Fruit fly (Drosophila melanogaster) whole organism, embryonic: Measurements from ENCODE around the gene Rbp.

ENCODE experiments used
- CG10147 ChIP-seq: fragments of 200-800 bp; sonication (Bioruptor generic); optimal IDR thresholded peaks from 2 replicates; lab custom pipeline; 2019; ENCODE audit warnings: missing biosample characterization, mild to moderate bottlenecking, missing genetic modification characterization, moderate library complexity
- CG10321 ChIP-seq: fragments of 200-800 bp; sonication (Bioruptor generic); IDR thresholded peaks from 2 replicates; pipeline ENCODE4 v1.3.6; 2022; ENCODE audit warnings: missing biosample characterization, missing genetic modification characterization
- CG10565 ChIP-seq: fragments of 200-800 bp; sonication (Bioruptor generic); optimal IDR thresholded peaks from 3 replicates; lab custom pipeline; 2016; ENCODE audit warnings: missing biosample characterization, mild to moderate bottlenecking, missing genetic modification characterization
- CG13775 ChIP-seq: fragments of 200-800 bp; sonication (Bioruptor generic); optimal IDR thresholded peaks from 3 replicates; lab custom pipeline; 2017; ENCODE audit warnings: missing biosample characterization, mild to moderate bottlenecking, missing genetic modification characterization
- CG16779 ChIP-seq: fragments of 200-800 bp; sonication (Bioruptor generic); IDR thresholded peaks from 2 replicates; pipeline ENCODE4 v1.3.6; 2022; ENCODE audit warnings: missing biosample characterization, missing genetic modification characterization
- CG17359 ChIP-seq: fragments of 200-800 bp; sonication (Bioruptor generic); optimal IDR thresholded peaks from 3 replicates; lab custom pipeline; 2018; ENCODE audit warnings: missing biosample characterization, mild to moderate bottlenecking, missing genetic modification characterization, moderate library complexity
- CG17829 ChIP-seq: fragments of 200-800 bp; optimal IDR thresholded peaks from 2 replicates; lab custom pipeline; 2019; ENCODE audit warnings: missing biosample characterization, mild to moderate bottlenecking, missing genetic modification characterization, moderate library complexity
- CG31388 ChIP-seq: fragments of 200-800 bp; sonication (Bioruptor generic); optimal IDR thresholded peaks from 2 replicates; lab custom pipeline; 2016; ENCODE audit warnings: missing biosample characterization, missing genetic modification characterization
- CG32767 ChIP-seq: fragments of 200-800 bp; sonication (Bioruptor generic); IDR thresholded peaks from 2 replicates; pipeline ENCODE4 v1.3.6; 2022; ENCODE audit warnings: missing biosample characterization, missing genetic modification characterization
- CG34376 ChIP-seq: fragments of 200-800 bp; sonication (Bioruptor generic); optimal IDR thresholded peaks from 2 replicates; lab custom pipeline; 2018; ENCODE audit warnings: missing biosample characterization, mild to moderate bottlenecking, missing genetic modification characterization
- CG4328 ChIP-seq: fragments of 200-800 bp; sonication (Bioruptor generic); optimal IDR thresholded peaks from 3 replicates; lab custom pipeline; 2017; ENCODE audit warnings: missing biosample characterization, missing genetic modification reagents, missing genetic modification characterization
- CG4424 ChIP-seq: fragments of 200-800 bp; sonication (Bioruptor generic); optimal IDR thresholded peaks from 3 replicates; lab custom pipeline; 2016; ENCODE audit warnings: missing biosample characterization, missing genetic modification characterization
- CG4820 ChIP-seq: fragments of 200-800 bp; sonication (Bioruptor generic); optimal IDR thresholded peaks from 3 replicates; lab custom pipeline; 2016; ENCODE audit warnings: missing biosample characterization, missing genetic modification characterization
- CG5953 ChIP-seq: fragments of 200-800 bp; sonication (Bioruptor generic); IDR thresholded peaks from 2 replicates; pipeline ENCODE4 v1.3.6; 2022; ENCODE audit warnings: missing biosample characterization, missing genetic modification characterization
- CG6854 ChIP-seq: fragments of 200-800 bp; sonication (Bioruptor generic); optimal IDR thresholded peaks from 3 replicates; lab custom pipeline; 2017; ENCODE audit warnings: missing biosample characterization, mild to moderate bottlenecking, missing genetic modification characterization
- Dip3 ChIP-seq: fragments of 200-800 bp; sonication (Bioruptor generic); optimal IDR thresholded peaks from 3 replicates; lab custom pipeline; 2016; ENCODE audit warnings: missing biosample characterization, missing genetic modification characterization
- Doc3 ChIP-seq: fragments of 200-800 bp; sonication (Bioruptor generic); IDR thresholded peaks from 3 replicates; pipeline ENCODE4 v1.3.6; 2022; ENCODE audit warnings: missing biosample characterization, missing genetic modification characterization; ENCODE audit not compliant: partially characterized antibody
- E2f2 ChIP-seq: fragments of 200-800 bp; sonication (Bioruptor generic); IDR thresholded peaks from 2 replicates; pipeline ENCODE4 v1.3.6; 2022; ENCODE audit warnings: missing biosample characterization, missing genetic modification characterization
- Eip74EF ChIP-seq, 2 experiments: fragments of 200-800 bp in 1 of 2; fragments of >200 bp in 1 of 2; sonication (Bioruptor generic) in 1 of 2; optimal IDR thresholded peaks; 2 replicates each; lab custom pipeline; 2017 to 2019; ENCODE audit warnings: missing biosample characterization in 2 of 2, missing genetic modification characterization in 2 of 2, mild to moderate bottlenecking in 1 of 2, moderate library complexity in 1 of 2
- Gsc ChIP-seq: fragments of 200-800 bp; sonication (Bioruptor generic); IDR thresholded peaks from 2 replicates; pipeline ENCODE4 v1.3.6; 2022; ENCODE audit warnings: missing biosample characterization, missing genetic modification characterization
- HLH4C ChIP-seq: fragments of 200-800 bp; sonication (Bioruptor generic); IDR thresholded peaks from 3 replicates; pipeline ENCODE4 v1.3.6; 2022; ENCODE audit warnings: missing biosample characterization, missing genetic modification characterization; ENCODE audit not compliant: partially characterized antibody
- HLH54F ChIP-seq: fragments of 200-800 bp; sonication (Bioruptor generic); optimal IDR thresholded peaks from 3 replicates; lab custom pipeline; 2016; ENCODE audit warnings: missing biosample characterization, missing genetic modification characterization
- Hand ChIP-seq: fragments of 200-800 bp; sonication (Bioruptor generic); optimal IDR thresholded peaks from 2 replicates; lab custom pipeline; 2017; ENCODE audit warnings: mild to moderate bottlenecking, missing biosample characterization, missing genetic modification reagents, missing genetic modification characterization
- Hey ChIP-seq: fragments of 200-800 bp; sonication (Bioruptor generic); optimal IDR thresholded peaks from 3 replicates; lab custom pipeline; 2018; ENCODE audit warnings: missing biosample characterization, mild to moderate bottlenecking, missing genetic modification characterization
- Hmr ChIP-seq: fragments of 200-800 bp; sonication (Bioruptor generic); optimal IDR thresholded peaks from 3 replicates; lab custom pipeline; 2017; ENCODE audit warnings: mild to moderate bottlenecking, missing biosample characterization, missing genetic modification reagents, missing genetic modification characterization
- Jarid2 ChIP-seq: fragments of 200-800 bp; sonication (Bioruptor generic); optimal IDR thresholded peaks from 3 replicates; lab custom pipeline; 2017; ENCODE audit warnings: mild to moderate bottlenecking, missing biosample characterization, missing genetic modification reagents, missing genetic modification characterization
- Lpt ChIP-seq: fragments of >200 bp; optimal IDR thresholded peaks from 2 replicates; lab custom pipeline; 2018; ENCODE audit warnings: missing biosample characterization, missing genetic modification characterization
- MBD-R2 ChIP-seq: fragments of 200-800 bp; sonication (Bioruptor generic); IDR thresholded peaks from 2 replicates; pipeline ENCODE4 v1.3.6; 2022; ENCODE audit warnings: missing biosample characterization, missing genetic modification characterization
- Meics ChIP-seq: fragments of 200-800 bp; sonication (Bioruptor generic); optimal IDR thresholded peaks from 2 replicates; lab custom pipeline; 2017; ENCODE audit warnings: missing biosample characterization, mild to moderate bottlenecking, missing genetic modification characterization
- Mes4 ChIP-seq: fragments of 200-800 bp; sonication (Bioruptor generic); optimal IDR thresholded peaks from 2 replicates; lab custom pipeline; 2016; ENCODE audit warnings: missing biosample characterization, missing genetic modification characterization
- NfI ChIP-seq: fragments of 200-800 bp; sonication (Bioruptor generic); optimal IDR thresholded peaks from 3 replicates; lab custom pipeline; 2018; ENCODE audit warnings: missing biosample characterization, mild to moderate bottlenecking, missing genetic modification characterization, moderate library complexity
- Pdp1 ChIP-seq, 2 experiments: fragments of 200-800 bp; sonication (Bioruptor generic); optimal IDR thresholded peaks; 3 replicates each; lab custom pipeline; 2016; ENCODE audit warnings: missing biosample characterization in 2 of 2, missing genetic modification characterization in 2 of 2, mild to moderate bottlenecking in 1 of 2, moderate library complexity in 1 of 2
- Ptx1 ChIP-seq: fragments of 200-800 bp; sonication (Bioruptor generic); IDR thresholded peaks from 2 replicates; pipeline ENCODE4 v1.3.6; 2022; ENCODE audit warnings: missing biosample characterization, missing genetic modification characterization
- Sry-δ ChIP-seq: fragments of 200-800 bp; sonication (Bioruptor generic); optimal IDR thresholded peaks from 2 replicates; lab custom pipeline; 2016; ENCODE audit warnings: missing biosample characterization, missing genetic modification characterization
- Ssrp ChIP-seq: fragments of 200-800 bp; sonication (Bioruptor generic); optimal IDR thresholded peaks from 2 replicates; lab custom pipeline; 2018; ENCODE audit warnings: missing biosample characterization, mild to moderate bottlenecking, missing genetic modification characterization, moderate library complexity
- YL-1 ChIP-seq: fragments of 200-800 bp; sonication (Bioruptor generic); optimal IDR thresholded peaks from 3 replicates; lab custom pipeline; 2017; ENCODE audit warnings: missing biosample characterization, mild to moderate bottlenecking, missing genetic modification characterization
- bcd ChIP-seq: fragments of 200-800 bp; sonication (Bioruptor generic); optimal IDR thresholded peaks from 2 replicates; lab custom pipeline; 2017; ENCODE audit warnings: missing biosample characterization, mild to moderate bottlenecking, missing genetic modification characterization
- caup ChIP-seq: fragments of 200-800 bp; sonication (Bioruptor generic); optimal IDR thresholded peaks from 3 replicates; lab custom pipeline; 2017; ENCODE audit warnings: missing biosample characterization, mild to moderate bottlenecking, missing genetic modification characterization, moderate library complexity; ENCODE audit not compliant: severe bottlenecking
- chinmo ChIP-seq: fragments of 200-800 bp; sonication (Bioruptor generic); IDR thresholded peaks from 4 replicates; pipeline ENCODE4 v1.3.6; 2022; ENCODE audit warnings: missing biosample characterization, missing genetic modification characterization; ENCODE audit not compliant: partially characterized antibody
- eve ChIP-seq, 2 experiments: fragments of >200 bp; optimal IDR thresholded peaks; 2 replicates each; lab custom pipeline; 2017; ENCODE audit warnings: missing biosample characterization in 2 of 2, missing genetic modification characterization in 2 of 2
- fd102C ChIP-seq: fragments of 200-800 bp; sonication (Bioruptor generic); optimal IDR thresholded peaks from 2 replicates; lab custom pipeline; 2018; ENCODE audit warnings: missing biosample characterization, mild to moderate bottlenecking, missing genetic modification characterization, moderate library complexity
- gt ChIP-seq: fragments of 200-800 bp; sonication (Bioruptor generic); IDR thresholded peaks from 2 replicates; pipeline ENCODE4 v1.3.6; 2022; ENCODE audit warnings: missing biosample characterization, missing genetic modification characterization
- knrl ChIP-seq: fragments of 200-800 bp; sonication (Bioruptor generic); IDR thresholded peaks from 3 replicates; pipeline ENCODE4 v1.3.6; 2022; ENCODE audit warnings: missing biosample characterization, missing genetic modification characterization; ENCODE audit not compliant: partially characterized antibody
- luna ChIP-seq: fragments of 200-800 bp; sonication (Bioruptor generic); optimal IDR thresholded peaks from 2 replicates; lab custom pipeline; 2016; ENCODE audit warnings: missing biosample characterization, missing genetic modification characterization
- mld ChIP-seq: fragments of 200-800 bp; sonication (Bioruptor generic); IDR thresholded peaks from 3 replicates; pipeline ENCODE4 v1.3.6; 2022; ENCODE audit warnings: missing biosample characterization, missing genetic modification characterization; ENCODE audit not compliant: partially characterized antibody
- row ChIP-seq: fragments of 200-800 bp; sonication (Bioruptor generic); IDR thresholded peaks from 3 replicates; pipeline ENCODE4 v1.3.6; 2022; ENCODE audit warnings: missing biosample characterization, missing genetic modification characterization
- salm ChIP-seq: fragments of 200-800 bp; sonication (Bioruptor generic); optimal IDR thresholded peaks from 2 replicates; lab custom pipeline; 2018; ENCODE audit warnings: missing biosample characterization, mild to moderate bottlenecking, missing genetic modification characterization
- seq ChIP-seq: fragments of 200-800 bp; sonication (Bioruptor generic); IDR thresholded peaks from 2 replicates; pipeline ENCODE4 v1.3.6; 2022; ENCODE audit warnings: missing biosample characterization, missing genetic modification characterization
- trh ChIP-seq: fragments of 200-800 bp; sonication (Bioruptor generic); optimal IDR thresholded peaks from 2 replicates; lab custom pipeline; 2016; ENCODE audit warnings: missing biosample characterization, missing genetic modification characterization
- unc-4 ChIP-seq: fragments of 200-800 bp; sonication (Bioruptor generic); IDR thresholded peaks from 2 replicates; pipeline ENCODE4 v1.3.6; 2022; ENCODE audit warnings: missing biosample characterization, missing genetic modification characterization; ENCODE audit not compliant: partially characterized antibody
- zfh1 ChIP-seq: fragments of 200-800 bp; sonication (Bioruptor generic); IDR thresholded peaks from 3 replicates; pipeline ENCODE4 v1.3.6; 2022; ENCODE audit warnings: missing biosample characterization, missing genetic modification characterization

The Rbp gene

dm6 chr3R:15346018-15346383 is 28.4 kb upstream of the Rbp start, which contains the start of the genes Surf4 and CG31301 (continued):
- TF ChIP-seq Meics (no peak), luna (GFP tag; lab: Kevin White, UChicago) (no peak), CG4328 (GFP tag; lab: Kevin White, UChicago) (no peak), E2f2 (GFP tag; lab: Robert Waterston, UW) (0 out of 2 replicates have a peak, but pooled peaks have one; percentile 33), seq (GFP tag; lab: Robert Waterston, UW) (no peak), CG16779 (GFP tag; lab: Robert Waterston, UW) (no peak), CG4424 (no peak), mld (peak; percentile 72; the same call in 1 of the 3 replicates), fd102C (GFP tag; lab: Kevin White, UChicago) (no peak), CG6854 (no peak), CG17359 (tag; lab: Kevin White, UChicago) (peak; percentile 6), CG10565 (no peak), Hey (no peak), Eip74EF (GFP tag; optimal IDR thresholded peaks at IDR 0.05; lab: Kevin White, UChicago) (no peak), Dip3 (GFP tag; lab: Kevin White, UChicago) (no peak), CG13775 (GFP tag; lab: Kevin White, UChicago) (no peak), Pdp1 (GFP tag; optimal IDR thresholded peaks at IDR 0.05; lab: Kevin White, UChicago) (no peak), CG5953 (no peak), Hmr (no peak), HLH4C (GFP tag; lab: Robert Waterston, UW) (peak; percentile 86), row (no peak), trh (GFP tag; lab: Kevin White, UChicago) (no peak), knrl (GFP tag; lab: Robert Waterston, UW) (peak; percentile 51; the same call in 2 of the 3 replicates), CG10147 (no peak), caup (GFP tag; lab: Kevin White, UChicago) (no peak), Gsc (no peak), Lpt (GFP tag; lab: Kevin White, UChicago) (no peak), eve (GFP tag; optimal IDR thresholded peaks at IDR 0.05; lab: Kevin White, UChicago) (no peak), CG10321 (no peak), HLH54F (no peak), CG4820 (no peak), salm (tag; lab: Kevin White, UChicago) (no peak), Sry-δ (GFP tag; lab: Kevin White, UChicago) (peak; percentile 51), CG32767 (GFP tag; lab: Robert Waterston, UW) (no peak), CG17829 (tag; lab: Kevin White, UChicago) (no peak), bcd (no peak), zfh1 (no peak), YL-1 (GFP tag; lab: Kevin White, UChicago) (peak; percentile 61), Mes4 (no peak), CG31388 (GFP tag; lab: Kevin White, UChicago) (no peak), unc-4 (GFP tag; lab: Robert Waterston, UW) (peak; percentile 59), NfI (GFP tag; lab: Kevin White, UChicago) (no peak), Ssrp (no peak), Hand (no peak), Jarid2 (GFP tag; lab: Kevin White, UChicago) (no peak), Ptx1 (no peak), MBD-R2 (peak; percentile 80), chinmo (GFP tag; lab: Robert Waterston, UW) (no peak), Doc3 (GFP tag; lab: Robert Waterston, UW) (peak; percentile 53; the same call in 2 of the 3 replicates), gt (GFP tag; lab: Robert Waterston, UW) (no peak), CG34376 (GFP tag; lab: Kevin White, UChicago) (peak; percentile 32)
